Worm (Caenorhabditis elegans): Measurements from ENCODE around the gene srx-7.

DNA sequence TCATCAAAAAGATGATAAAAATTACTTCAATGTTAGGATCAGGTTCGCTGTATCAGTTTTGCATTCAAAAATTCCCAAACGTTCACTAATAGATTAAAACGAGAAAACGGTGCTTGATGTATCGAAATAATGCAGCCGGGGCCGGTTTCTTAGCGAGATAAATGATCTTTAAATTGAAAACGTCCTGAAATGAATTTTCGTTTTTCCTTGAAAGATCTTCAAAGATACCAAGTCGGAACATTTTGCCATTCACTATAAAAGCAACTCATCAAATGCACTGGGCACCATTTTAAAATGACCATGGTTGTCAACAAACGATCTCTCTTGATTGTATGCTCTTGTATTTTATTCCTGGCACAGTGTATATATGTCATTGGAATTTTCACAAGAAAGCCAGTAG lies 16.1 kb downstream of the srx-7 start, which contains the start of gene K06H6.5:
- TF ChIP-seq ztf-11 (tag; optimal IDR thresholded peaks at IDR 0.05) (no peak), ceh-82 (tag; optimal IDR thresholded peaks at IDR 0.05) (no peak), pha-4 (tag; optimal IDR thresholded peaks at IDR 0.05) (no peak), pqm-1 (tag; optimal IDR thresholded peaks at IDR 0.05) (no peak), skn-1 (tag; optimal IDR thresholded peaks at IDR 0.05) (no peak), daf-12 (tag; optimal IDR thresholded peaks at IDR 0.05) (no peak), unc-62 (GFP tag; optimal IDR thresholded peaks at IDR 0.05) (no peak), ama-1 (optimal IDR thresholded peaks at IDR 0.05) (no peak), nfya-1 (tag; optimal IDR thresholded peaks at IDR 0.05; ENCODE audit: insufficient read depth) (no peak), nhr-67 (tag; optimal IDR thresholded peaks at IDR 0.05) (no peak), nhr-76 (tag; optimal IDR thresholded peaks at IDR 0.05) (no peak), aly-2 (tag; optimal IDR thresholded peaks at IDR 0.05) (no peak)
